Fruit fly (Drosophila melanogaster) whole organism: ENCODE results near the gene Cyp4d21.

ENCODE experiments used
- CG8478 ChIP-seq: fragments of >200 bp; optimal IDR thresholded peaks from 2 replicates; lab custom pipeline; 2018; ENCODE audit warnings: inconsistent platforms
- Dll ChIP-seq: fragments of >200 bp; optimal IDR thresholded peaks from 2 replicates; lab custom pipeline; 2017
- EcR ChIP-seq, 2 experiments: fragments of >200 bp; optimal IDR thresholded peaks; 2 replicates each; lab custom pipeline; 2017; ENCODE audit warnings: missing biosample characterization in 2 of 2, missing genetic modification characterization in 2 of 2, missing genetic modification reagents in 2 of 2
- pan ChIP-seq: fragments of >200 bp; optimal IDR thresholded peaks from 2 replicates; lab custom pipeline; 2017
- psq ChIP-seq: fragments of >200 bp; optimal IDR thresholded peaks from 2 replicates; lab custom pipeline; 2017
- usp ChIP-seq: fragments of >200 bp; optimal IDR thresholded peaks from 2 replicates; lab custom pipeline; 2017; ENCODE audit warnings: missing biosample characterization, missing genetic modification characterization, mixed read lengths

DNA sequence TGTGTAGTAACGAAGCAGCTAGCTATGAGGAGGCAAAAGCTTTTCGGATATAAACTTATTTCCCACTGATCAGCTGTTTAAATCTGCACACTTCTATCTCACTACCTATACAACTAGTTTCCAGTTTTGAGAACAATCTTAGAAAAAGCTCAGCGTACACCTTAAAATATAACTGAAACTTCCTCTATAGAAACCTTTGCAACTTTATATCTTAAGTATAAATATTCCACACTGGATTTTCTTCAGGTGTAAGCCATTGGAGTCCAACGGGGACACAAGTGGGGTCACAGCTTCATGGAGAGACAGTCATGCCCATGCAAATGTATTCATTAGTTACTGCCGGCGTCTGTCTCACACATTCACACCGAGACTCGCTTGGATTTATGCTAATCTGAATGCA, 7.1 kb upstream of the Cyp4d21 start:
- TF ChIP-seq Dll (lab: Kevin White, UChicago) (no peak), usp (no peak), CG8478 (no peak), psq (lab: Kevin White, UChicago) (no peak), EcR (GFP tag; optimal IDR thresholded peaks at IDR 0.05; lab: Kevin White, UChicago) (no peak), pan (no peak)
